Fruit fly (Drosophila melanogaster): ENCODE measurements around the gene CG32712.

Gene CG32712

DNA sequence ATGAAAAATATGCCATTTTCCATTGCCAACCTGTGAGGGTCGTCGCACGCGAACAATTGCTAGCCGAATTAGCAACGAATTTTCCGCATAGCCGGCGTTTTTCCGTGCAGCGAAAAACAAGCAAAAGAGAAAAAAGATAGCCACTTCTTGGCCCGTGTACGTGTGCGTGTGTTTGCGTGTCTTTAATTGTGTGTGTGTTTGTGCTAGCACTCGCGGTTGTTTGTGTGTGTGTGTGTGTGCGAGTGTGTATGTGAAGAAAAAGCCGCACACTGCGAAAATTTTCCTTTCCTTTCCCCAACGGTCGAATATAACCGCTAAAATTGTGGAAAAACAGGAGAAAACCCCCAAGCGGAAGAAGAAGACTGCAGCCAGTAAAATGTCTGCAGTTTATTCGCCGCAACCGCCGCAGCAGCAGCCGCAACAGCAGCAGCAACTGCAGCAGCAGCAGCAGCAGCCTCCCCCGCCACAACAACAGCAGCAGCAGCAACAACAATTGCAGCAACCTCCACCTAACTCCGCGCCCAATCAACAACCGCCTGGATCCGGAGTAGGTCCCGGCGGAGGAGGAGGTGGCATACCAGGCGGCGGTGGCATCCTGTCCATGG is 34.5 kb downstream of the CG32712 start:
- TF ChIP-seq CG17801 (GFP tag; optimal IDR thresholded peaks at IDR 0.05; ENCODE audit: partially characterized antibody) = no peak

DNA sequence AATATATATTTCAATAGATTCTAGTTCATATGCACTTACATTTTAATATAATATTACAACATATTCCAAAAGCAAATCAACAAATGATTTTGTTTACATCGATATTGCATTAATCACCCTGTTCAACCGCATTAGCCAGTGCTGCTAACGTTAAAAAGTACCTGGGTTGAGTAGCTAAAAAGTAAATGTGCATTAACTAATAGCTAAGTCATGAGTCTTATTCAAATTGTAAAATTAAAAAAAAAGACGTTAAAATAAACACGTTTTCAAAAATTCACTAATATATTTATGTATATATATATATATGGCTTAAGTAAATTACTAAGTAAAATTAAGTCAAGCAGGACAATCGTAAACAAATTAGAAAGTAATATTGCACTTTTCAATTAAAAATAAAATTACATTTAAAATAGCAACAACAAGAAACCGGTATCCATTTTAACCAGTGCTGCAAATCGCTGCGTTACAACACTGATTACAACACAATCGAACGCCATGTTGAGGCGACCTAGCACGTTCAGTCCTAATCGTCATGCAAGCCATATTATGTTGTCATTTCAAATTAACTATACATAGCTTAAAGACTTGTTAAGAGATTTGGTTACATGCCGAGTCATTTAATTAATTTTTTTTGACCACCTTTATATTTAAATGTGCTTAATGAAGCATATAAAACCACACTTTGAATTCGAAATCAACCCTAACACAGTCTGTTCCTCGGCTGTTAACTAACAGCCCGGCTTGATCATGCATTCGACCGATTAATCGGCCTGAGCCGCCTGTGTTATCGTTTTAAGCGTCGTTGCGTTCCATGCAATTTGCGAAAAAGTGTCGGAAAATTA is 35.2 kb downstream of the CG32712 start, which contains the start of gene CG10555:
CG10555 (plus strand) TSS at position 764 of the 842 bp plus-strand sequence.
- TF ChIP-seq CG17801 (GFP tag; optimal IDR thresholded peaks at IDR 0.05; ENCODE audit: partially characterized antibody) = peak; percentile 92

DNA sequence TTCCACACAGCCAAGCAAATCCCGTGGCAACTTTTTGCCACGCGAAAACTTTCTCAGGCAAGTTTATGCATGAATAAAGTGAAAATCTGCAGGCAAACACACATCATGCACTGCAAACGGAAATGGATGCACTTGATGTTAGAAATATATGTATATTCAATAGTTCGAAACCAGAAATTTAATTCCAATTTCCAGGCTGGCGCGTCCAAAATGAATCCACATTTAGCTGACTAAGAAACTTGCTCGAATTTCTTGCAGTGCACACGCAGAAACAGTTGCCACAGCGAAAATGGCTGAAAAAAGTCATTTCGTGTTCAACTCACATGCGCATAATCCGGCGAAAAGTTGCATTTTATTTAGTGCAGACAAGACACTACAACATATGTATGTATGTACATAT is 37.0 kb downstream of the CG32712 start:
- TF ChIP-seq CG17801 (GFP tag; optimal IDR thresholded peaks at IDR 0.05; ENCODE audit: partially characterized antibody) = no peak

DNA sequence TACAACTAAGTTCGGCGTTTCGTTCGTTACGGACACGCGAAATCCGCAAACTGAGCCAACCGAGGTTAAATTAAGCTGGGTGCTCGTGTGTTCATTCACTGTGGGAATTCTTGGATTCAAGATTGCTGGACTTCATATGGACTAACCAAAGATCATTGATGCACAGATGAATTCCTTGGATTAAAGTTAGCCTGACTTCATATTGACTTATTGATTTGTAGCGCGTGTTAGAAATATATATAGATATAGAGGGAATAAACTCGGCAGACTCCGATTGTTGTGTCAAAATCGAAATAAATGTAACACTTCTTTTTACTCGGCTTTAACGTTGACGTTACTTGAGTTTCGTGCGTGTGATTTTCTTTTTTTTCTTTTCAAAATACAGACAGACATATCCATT is 48.1 kb downstream of the CG32712 start, which contains the start of gene CG1387:
CG1387 (plus strand) TSS at position 301 of the 400 bp plus-strand sequence.
- no peak for TF ChIP-seq CG17801 (GFP tag; optimal IDR thresholded peaks at IDR 0.05; ENCODE audit: partially characterized antibody)

Data from ovary, adult (tissue).